Worm (Caenorhabditis elegans) whole organism, midembryonic: ENCODE measurements around the gene clec-151.

ENCODE experiments used
- T22C8.4 ChIP-seq: fragments of 200-800 bp; sonication (Bioruptor generic); IDR thresholded peaks from 2 replicates; pipeline ENCODE4 v1.3.6; 2022; ENCODE audit warnings: missing genetic modification characterization, missing compliant biosample characterization
- cog-1 ChIP-seq: sonication (generic microtip); optimal IDR thresholded peaks from 2 replicates; lab custom pipeline; 2016; ENCODE audit warnings: missing genetic modification characterization, missing compliant biosample characterization
- flt-1 ChIP-seq: fragments of 200-800 bp; sonication (Bioruptor generic); IDR thresholded peaks from 2 replicates; pipeline ENCODE4 v1.3.6; 2022; ENCODE audit warnings: missing genetic modification characterization, missing compliant biosample characterization
- klf-2 ChIP-seq: fragments of 200-800 bp; sonication (Bioruptor generic); conservative IDR thresholded peaks from 2 replicates; pipeline ENCODE4 v1.3.6; 2022; ENCODE audit warnings: missing genetic modification reagents, missing genetic modification characterization, missing compliant biosample characterization
- med-1 ChIP-seq: sonication (generic microtip); optimal IDR thresholded peaks from 2 replicates; lab custom pipeline; 2017; ENCODE audit warnings: missing genetic modification characterization, mild to moderate bottlenecking, missing compliant biosample characterization, antibody characterized with exemption, missing genetic modification reagents; ENCODE audit not compliant: insufficient read depth
- ref-1 ChIP-seq: fragments of 200-800 bp; sonication (Bioruptor generic); conservative IDR thresholded peaks from 2 replicates; pipeline ENCODE4 v1.3.6; 2022; ENCODE audit warnings: missing genetic modification reagents, missing genetic modification characterization, missing compliant biosample characterization
- tab-1 ChIP-seq: fragments of 200-800 bp; sonication (Bioruptor generic); IDR thresholded peaks from 2 replicates; pipeline ENCODE4 v1.3.6; 2022; ENCODE audit warnings: missing genetic modification characterization, missing compliant biosample characterization
- ztf-23 ChIP-seq: fragments of 200-800 bp; sonication (Bioruptor generic); IDR thresholded peaks from 2 replicates; pipeline ENCODE4 v1.3.6; 2022; ENCODE audit warnings: missing genetic modification reagents, missing genetic modification characterization, missing compliant biosample characterization
- ztf-29 ChIP-seq: fragments of 200-800 bp; sonication (Bioruptor generic); IDR thresholded peaks from 2 replicates; pipeline ENCODE4 v1.3.6; 2022; ENCODE audit warnings: missing genetic modification reagents, missing genetic modification characterization, missing compliant biosample characterization

Gene clec-151

DNA sequence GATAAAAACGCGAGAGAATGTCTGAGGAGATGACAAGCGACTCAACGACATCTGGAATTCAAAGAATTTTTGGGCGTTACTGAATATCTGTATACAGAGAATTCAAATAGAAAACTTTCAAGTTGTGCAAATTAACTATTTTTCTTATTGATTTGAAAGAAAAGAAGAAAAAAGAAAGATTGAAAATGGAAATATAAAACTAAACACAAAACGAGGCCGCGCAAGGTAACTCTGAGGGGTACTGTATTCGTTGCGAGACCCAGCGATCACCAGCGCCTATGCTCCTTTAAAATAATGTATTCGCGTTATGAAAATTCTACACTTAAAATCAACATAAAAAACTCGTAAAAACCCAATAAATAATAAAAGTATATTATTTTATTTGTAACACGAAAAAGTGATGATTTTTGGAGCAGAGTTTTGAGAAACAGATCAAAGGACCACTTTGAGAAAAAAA, 32.5 kb upstream of the clec-151 start, which contains the start of gene asb-1:
Gene asb-1 (minus strand): TSS at position 51 of the 457 bp plus-strand sequence.
- no peak for TF ChIP-seq klf-2
- no peak for TF ChIP-seq flt-1 (GFP tag; lab: Robert Waterston, UW)
- no peak for TF ChIP-seq med-1 (GFP tag; lab: Kevin White, UChicago)
- no peak for TF ChIP-seq ztf-29
- no peak for TF ChIP-seq ref-1
- TF ChIP-seq T22C8.4 (GFP tag; lab: Robert Waterston, UW): no peak
- no peak for TF ChIP-seq ztf-23 (GFP tag; lab: Robert Waterston, UW)
- TF ChIP-seq cog-1 (tag; lab: Kevin White, UChicago): no peak

DNA sequence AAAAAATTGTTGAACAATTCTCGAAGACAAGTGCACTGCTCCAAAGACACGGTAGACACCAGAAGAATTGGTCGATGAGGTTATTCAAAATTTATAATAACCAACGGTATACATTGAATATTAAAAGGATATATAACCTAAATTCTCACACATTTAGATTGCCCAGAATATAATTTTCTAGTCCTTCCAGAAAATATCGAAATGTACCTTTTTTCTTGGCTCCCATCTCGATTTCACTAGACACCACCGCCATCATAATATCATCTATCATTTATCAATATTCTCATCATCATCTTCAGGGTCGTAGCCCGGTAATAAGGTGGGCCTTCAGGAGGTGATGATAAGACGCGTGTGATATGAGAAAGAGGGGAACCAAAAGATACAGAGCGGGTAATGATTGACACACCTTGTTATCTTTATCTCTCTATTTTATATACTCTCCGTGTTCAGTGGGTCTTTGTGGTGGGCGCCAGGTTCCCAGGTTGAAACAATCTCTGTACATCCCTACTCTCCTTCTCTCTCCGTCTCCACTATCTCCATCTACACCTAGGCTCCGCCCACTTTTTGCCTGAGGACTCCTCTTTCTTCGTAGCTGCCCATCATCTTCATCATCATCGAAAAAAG, 28.0 kb upstream of the clec-151 start, which contains the start of gene mab-21:
Gene mab-21 (plus strand): TSS at position 615 of the 624 bp plus-strand sequence.
- TF ChIP-seq cog-1 (tag; lab: Kevin White, UChicago) (no peak), ztf-23 (GFP tag; lab: Robert Waterston, UW) (no peak), ref-1 (no peak), tab-1 (no peak)

DNA sequence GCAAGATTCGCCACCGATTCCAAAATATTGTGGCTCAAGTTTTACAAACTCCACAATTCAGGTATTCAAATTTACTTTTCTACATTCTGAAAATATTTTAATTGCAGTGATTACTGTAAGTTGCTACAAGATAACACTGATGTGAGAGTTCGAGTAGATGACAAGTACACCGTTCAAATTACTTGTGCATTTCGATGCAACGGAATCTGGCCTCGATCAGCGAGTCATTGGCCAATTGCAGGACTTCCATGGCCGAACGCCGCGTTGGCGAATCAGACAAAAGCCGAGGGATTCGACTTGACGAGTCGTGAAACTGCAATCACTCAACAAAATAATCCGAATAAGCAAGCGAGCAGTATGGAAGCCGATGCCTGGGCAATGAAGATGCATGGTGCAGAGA, 27.0 kb upstream of the clec-151 start:
- no peak for TF ChIP-seq T22C8.4 (GFP tag; lab: Robert Waterston, UW)
- TF ChIP-seq ref-1: no peak
- TF ChIP-seq tab-1: no peak
- no peak for TF ChIP-seq ztf-29
- TF ChIP-seq klf-2: no peak
- no peak for TF ChIP-seq flt-1 (GFP tag; lab: Robert Waterston, UW)
- TF ChIP-seq ztf-23 (GFP tag; lab: Robert Waterston, UW): no peak

DNA sequence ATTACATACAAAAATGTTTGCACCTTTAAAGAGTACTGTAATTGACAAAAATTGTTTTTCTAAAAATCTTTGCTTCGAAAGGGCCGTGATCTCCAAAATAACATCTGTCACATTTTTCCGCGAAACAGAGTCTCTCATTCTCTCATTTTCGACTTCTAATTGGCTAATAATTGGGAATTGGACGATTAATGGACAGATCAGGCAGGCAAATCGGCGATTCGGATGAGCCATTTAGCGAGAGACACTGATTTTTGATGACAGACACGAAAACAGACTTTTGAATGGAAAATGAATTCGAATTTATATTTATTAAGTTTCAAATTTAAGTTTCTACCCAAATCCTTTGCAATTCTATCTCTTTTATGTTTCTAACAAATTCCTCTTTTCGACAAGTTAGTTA, 24.4 kb upstream of the clec-151 start:
- no peak for TF ChIP-seq T22C8.4 (GFP tag; lab: Robert Waterston, UW)
- no peak for TF ChIP-seq ztf-23 (GFP tag; lab: Robert Waterston, UW)
- TF ChIP-seq flt-1 (GFP tag; lab: Robert Waterston, UW): no peak
- no peak for TF ChIP-seq tab-1
- TF ChIP-seq klf-2: no peak
- no peak for TF ChIP-seq cog-1 (tag; lab: Kevin White, UChicago)
- no peak for TF ChIP-seq med-1 (GFP tag; lab: Kevin White, UChicago)
- TF ChIP-seq ref-1: no peak
- TF ChIP-seq ztf-29: no peak

- no peak for TF ChIP-seq cog-1 (tag; lab: Kevin White, UChicago)
- no peak for TF ChIP-seq ztf-29
- no peak for TF ChIP-seq tab-1
- no peak for TF ChIP-seq flt-1 (GFP tag; lab: Robert Waterston, UW)
- TF ChIP-seq klf-2: no peak
- TF ChIP-seq med-1 (GFP tag; lab: Kevin White, UChicago): no peak
- no peak for TF ChIP-seq ref-1
- no peak for TF ChIP-seq ztf-23 (GFP tag; lab: Robert Waterston, UW)
- no peak for TF ChIP-seq T22C8.4 (GFP tag; lab: Robert Waterston, UW)
These were observed 15.8 kb upstream of the clec-151 start, which contains the start of gene sel-2 for ce11 chrIII:4612334-4612953. TSS of gene sel-2 (minus strand) at chrIII:4612384.

DNA sequence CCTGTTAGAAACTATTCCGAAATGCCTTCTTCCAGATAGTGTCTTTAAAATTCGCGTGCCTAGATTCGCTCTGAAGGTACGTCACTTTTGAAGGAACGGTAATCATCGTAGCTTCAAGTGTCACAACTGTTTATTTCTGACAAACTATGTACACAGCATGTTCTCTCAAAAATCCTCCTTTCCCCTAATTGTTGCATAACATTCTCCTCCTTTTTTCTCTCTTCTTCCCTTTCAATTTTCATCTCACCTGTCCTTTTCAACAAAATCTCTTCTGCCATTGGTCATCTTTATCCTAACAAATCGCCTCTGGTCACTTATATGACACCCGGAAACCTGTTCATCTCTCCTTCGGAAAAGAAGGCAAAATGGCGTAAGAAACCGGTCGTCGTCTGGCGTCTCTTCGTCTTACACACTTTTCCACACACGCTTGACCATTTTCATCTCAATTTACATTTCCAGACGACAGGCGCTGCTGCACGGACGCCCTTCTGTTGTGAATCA, 12.1 kb upstream of the clec-151 start, which contains the start of gene lips-3:
Gene lips-3 (plus strand): TSS at position 458 of the 501 bp plus-strand sequence.
- TF ChIP-seq cog-1 (tag; lab: Kevin White, UChicago) (no peak), med-1 (GFP tag; lab: Kevin White, UChicago) (no peak), ztf-29 (no peak)

ce11 chrIII:4622375-4623130, 5.7 kb upstream of the clec-151 start, which contains the start of gene lron-5:
TSS of gene lron-5 (plus strand) at chrIII:4623029.
- no peak for TF ChIP-seq ztf-29
- no peak for TF ChIP-seq flt-1 (GFP tag; lab: Robert Waterston, UW)
- TF ChIP-seq cog-1 (tag; lab: Kevin White, UChicago): no peak
- no peak for TF ChIP-seq tab-1
- no peak for TF ChIP-seq ref-1
- no peak for TF ChIP-seq T22C8.4 (GFP tag; lab: Robert Waterston, UW)
- no peak for TF ChIP-seq klf-2
- no peak for TF ChIP-seq ztf-23 (GFP tag; lab: Robert Waterston, UW)
- no peak for TF ChIP-seq med-1 (GFP tag; lab: Kevin White, UChicago)

- TF ChIP-seq ztf-29 (no peak), T22C8.4 (GFP tag; lab: Robert Waterston, UW) (no peak), tab-1 (no peak), klf-2 (no peak), med-1 (GFP tag; lab: Kevin White, UChicago) (no peak), ztf-23 (GFP tag; lab: Robert Waterston, UW) (no peak), cog-1 (tag; lab: Kevin White, UChicago) (no peak), ref-1 (no peak), flt-1 (GFP tag; lab: Robert Waterston, UW) (no peak)
These were observed 1.9 kb upstream of the clec-151 start for ce11 chrIII:4626148-4626922.

ce11 chrIII:4634947-4635346, 6.7 kb downstream of the clec-151 start, which contains the start of gene clec-153:
TSS of gene clec-153 (plus strand) at chrIII:4635247.
- TF ChIP-seq cog-1 (tag; lab: Kevin White, UChicago) (no peak), ztf-23 (GFP tag; lab: Robert Waterston, UW) (no peak), klf-2 (no peak), flt-1 (GFP tag; lab: Robert Waterston, UW) (no peak)
